Worm (Caenorhabditis elegans): Measurements from ENCODE around the gene srh-68.

- TF ChIP-seq hlh-30 (tag; optimal IDR thresholded peaks at IDR 0.05; ENCODE audit: insufficient read depth): no peak
- no peak for TF ChIP-seq pha-4 (tag; optimal IDR thresholded peaks at IDR 0.05)
- TF ChIP-seq F13H6.1 (tag; optimal IDR thresholded peaks at IDR 0.05): no peak
- no peak for TF ChIP-seq ama-1 (optimal IDR thresholded peaks at IDR 0.05)
- no peak for TF ChIP-seq elt-2 (tag; optimal IDR thresholded peaks at IDR 0.05)
- TF ChIP-seq dve-1 (tag; optimal IDR thresholded peaks at IDR 0.05): no peak
- TF ChIP-seq nfya-1 (tag; optimal IDR thresholded peaks at IDR 0.05): no peak
- TF ChIP-seq ceh-14 (tag; optimal IDR thresholded peaks at IDR 0.05): no peak
- no peak for TF ChIP-seq Y22D7AL.16 (tag; optimal IDR thresholded peaks at IDR 0.05)
- no peak for TF ChIP-seq zip-5 (tag; optimal IDR thresholded peaks at IDR 0.05)
- TF ChIP-seq sox-4 (tag; optimal IDR thresholded peaks at IDR 0.05): no peak
- no peak for TF ChIP-seq nhr-11 (tag; optimal IDR thresholded peaks at IDR 0.05)
- TF ChIP-seq fkh-10 (GFP tag; optimal IDR thresholded peaks at IDR 0.05): no peak
- TF ChIP-seq hlh-13 (GFP tag; optimal IDR thresholded peaks at IDR 0.05): no peak
Observed at ce11 chrII:12514620-12515019, 7.5 kb downstream of the srh-68 start, which contains the start of gene srh-69.

Data from whole organism, late embryonic.